Fruit fly (Drosophila melanogaster): ENCODE measurements around the gene CG42526.

Gene CG42526

dm6 chr3L:9420054-9420818, 15.0 kb downstream of the CG42526 start (continued):
- TF ChIP-seq CG2129 (GFP tag; IDR thresholded peaks at IDR 0.05; ENCODE audit: partially characterized antibody) (no peak), nom (GFP tag; optimal IDR thresholded peaks at IDR 0.05) (peak; percentile 90), CG31224 (GFP tag; IDR thresholded peaks at IDR 0.05) (no peak), CG8944 (GFP tag; optimal IDR thresholded peaks at IDR 0.05) (no peak), Eip74EF (GFP tag; optimal IDR thresholded peaks at IDR 0.05) (peak in 1 of 2 experiments; percentile 53), kni (GFP tag; optimal IDR thresholded peaks at IDR 0.05) (no peak), ewg (GFP tag; optimal IDR thresholded peaks at IDR 0.05) (no peak), cg (GFP tag; optimal IDR thresholded peaks at IDR 0.05) (no peak), Meics (GFP tag; optimal IDR thresholded peaks at IDR 0.05) (peak; percentile 30), gcm2 (GFP tag; optimal IDR thresholded peaks at IDR 0.05) (no peak), CG12219 (GFP tag; optimal IDR thresholded peaks at IDR 0.05) (peak; percentile 22), CG3838 (GFP tag; optimal IDR thresholded peaks at IDR 0.05) (no peak), CG1832 (GFP tag; optimal IDR thresholded peaks at IDR 0.05) (no peak), CG14441 (GFP tag; IDR thresholded peaks at IDR 0.05) (peak; percentile 54), zen2 (GFP tag; IDR thresholded peaks at IDR 0.05; ENCODE audit: partially characterized antibody) (no peak), tna (GFP tag; IDR thresholded peaks at IDR 0.05; ENCODE audit: partially characterized antibody) (no peak), CG4424 (GFP tag; optimal IDR thresholded peaks at IDR 0.05) (peak; percentile 51), pho (GFP tag; optimal IDR thresholded peaks at IDR 0.05) (no peak), CG8281 (tag; optimal IDR thresholded peaks at IDR 0.05) (no peak), pum (GFP tag; optimal IDR thresholded peaks at IDR 0.05) (peak; percentile 12), abd-A (tag; optimal IDR thresholded peaks at IDR 0.05) (no peak), CG7271 (tag; optimal IDR thresholded peaks at IDR 0.05) (no peak), eyg (GFP tag; optimal IDR thresholded peaks at IDR 0.05) (no peak), CG18764 (GFP tag; optimal IDR thresholded peaks at IDR 0.05) (no peak), Dek (tag; optimal IDR thresholded peaks at IDR 0.05) (no peak), wek (GFP tag; optimal IDR thresholded peaks at IDR 0.05) (no peak), CG2120 (GFP tag; optimal IDR thresholded peaks at IDR 0.05) (peak; percentile 49), lola (GFP tag; optimal IDR thresholded peaks at IDR 0.05) (peak in 1 of 3 experiments; percentile 7), CG10431 (GFP tag; optimal IDR thresholded peaks at IDR 0.05) (no peak), ham (GFP tag; IDR thresholded peaks at IDR 0.05) (no peak), HmgZ (tag; optimal IDR thresholded peaks at IDR 0.05) (no peak), Rx (GFP tag; IDR thresholded peaks at IDR 0.05) (peak; percentile 34; the same call in 1 of the 2 replicates), kah (GFP tag; optimal IDR thresholded peaks at IDR 0.05) (no peak), hb (GFP tag; IDR thresholded peaks at IDR 0.05; ENCODE audit: partially characterized antibody) (no peak), HLH54F (GFP tag; optimal IDR thresholded peaks at IDR 0.05) (no peak), CG11504 (tag; optimal IDR thresholded peaks at IDR 0.05) (peak; percentile 76), pnt (GFP tag; optimal IDR thresholded peaks at IDR 0.05) (no peak), bab2 (GFP tag; optimal IDR thresholded peaks at IDR 0.05) (peak; percentile 18), NC2β (GFP tag; optimal IDR thresholded peaks at IDR 0.05) (no peak), pb (GFP tag; optimal IDR thresholded peaks at IDR 0.05) (no peak), Hr51 (GFP tag; optimal IDR thresholded peaks at IDR 0.05) (peak in 1 of 2 experiments; percentile 75)
